Worm (Caenorhabditis elegans) whole organism, L1 larva: Measurements from ENCODE around the gene pod-2.

Source experiments
- aly-2 ChIP-seq: fragments of 150-350 bp; optimal IDR thresholded peaks from 2 replicates; lab custom pipeline; 2014; ENCODE audit warnings: missing biosample characterization, missing genetic modification characterization
- ama-1 ChIP-seq: fragments of 150-350 bp; optimal IDR thresholded peaks from 2 replicates; lab custom pipeline; 2014
- dpl-1 ChIP-seq, 3 experiments: fragments of 150-350 bp in 2 of 3; sonication (generic microtip) in 1 of 3; optimal IDR thresholded peaks; 2 replicates each; lab custom pipeline; 2014 to 2017; ENCODE audit warnings: missing biosample characterization in 3 of 3, missing genetic modification characterization in 3 of 3, missing genetic modification reagents in 3 of 3
- elt-3 ChIP-seq, 6 experiments: fragments of 150-350 bp in 1 of 6; sonication (generic microtip); optimal IDR thresholded peaks; 2 replicates each; lab custom pipeline; 2017 to 2018; ENCODE audit warnings: missing biosample characterization in 6 of 6, missing genetic modification characterization in 6 of 6, inconsistent platforms in 1 of 6
- mep-1 ChIP-seq: fragments of 150-350 bp; optimal IDR thresholded peaks from 2 replicates; lab custom pipeline; 2014; ENCODE audit warnings: missing biosample characterization, missing genetic modification characterization
- nhr-11 ChIP-seq: fragments of 150-350 bp; optimal IDR thresholded peaks from 2 replicates; lab custom pipeline; 2014; ENCODE audit warnings: missing biosample characterization, missing genetic modification characterization
- nhr-237 ChIP-seq: fragments of 150-350 bp; optimal IDR thresholded peaks from 2 replicates; lab custom pipeline; 2014; ENCODE audit warnings: missing biosample characterization, missing genetic modification characterization
- pqm-1 ChIP-seq: sonication (generic microtip); optimal IDR thresholded peaks from 3 replicates; lab custom pipeline; 2017; ENCODE audit warnings: missing biosample characterization, missing genetic modification characterization
- swsn-7 ChIP-seq: sonication (generic microtip); optimal IDR thresholded peaks from 2 replicates; lab custom pipeline; 2016; ENCODE audit warnings: missing genetic modification characterization, missing compliant biosample characterization
- unc-130 ChIP-seq: fragments of 150-350 bp; optimal IDR thresholded peaks from 2 replicates; lab custom pipeline; 2017; ENCODE audit warnings: missing biosample characterization, missing genetic modification characterization, inconsistent platforms
- zag-1 ChIP-seq: fragments of 150-350 bp; optimal IDR thresholded peaks from 2 replicates; lab custom pipeline; 2014; ENCODE audit warnings: missing biosample characterization, missing genetic modification characterization
- ztf-4 ChIP-seq: fragments of 150-350 bp; optimal IDR thresholded peaks from 2 replicates; lab custom pipeline; 2014; ENCODE audit warnings: missing biosample characterization, missing genetic modification characterization

DNA sequence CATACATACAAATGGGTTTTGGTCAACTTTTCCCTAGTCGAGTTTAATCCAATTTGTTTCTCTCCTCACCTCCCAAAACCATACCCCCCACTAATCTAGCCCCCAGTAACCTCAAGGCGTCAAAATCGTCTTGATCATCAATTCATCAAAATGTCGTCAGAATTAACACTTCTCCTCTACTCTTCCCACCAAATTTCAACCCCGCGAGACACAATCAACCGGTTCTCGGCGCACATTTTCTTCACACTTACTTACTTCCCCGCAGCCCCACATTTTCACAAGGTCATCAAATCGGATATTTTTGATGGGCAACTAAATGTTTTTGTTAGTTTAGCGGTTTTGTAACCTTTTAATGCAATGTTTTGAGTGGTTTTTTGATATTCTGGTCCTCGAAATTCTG, 45.8 kb upstream of the pod-2 start:
- TF ChIP-seq zag-1 (no peak), elt-3 (tag; optimal IDR thresholded peaks at IDR 0.05; lab: Kevin White, UChicago) (peak in 2 of 6 experiments; percentile 8 to 16), aly-2 (tag; lab: Kevin White, UChicago) (no peak), ama-1 (lab: Kevin White, UChicago) (no peak), nhr-11 (tag; lab: Kevin White, UChicago) (no peak), swsn-7 (tag; lab: Kevin White, UChicago) (no peak), ztf-4 (no peak), mep-1 (tag; lab: Kevin White, UChicago) (no peak), dpl-1 (GFP tag; optimal IDR thresholded peaks at IDR 0.05; lab: Kevin White, UChicago) (no peak), unc-130 (tag; lab: Kevin White, UChicago) (no peak), nhr-237 (tag; lab: Kevin White, UChicago) (no peak), pqm-1 (tag; lab: Kevin White, UChicago) (no peak)
